Fruit fly (Drosophila melanogaster): Measurements from ENCODE around the gene CG31380.

CG31380 gene

DNA sequence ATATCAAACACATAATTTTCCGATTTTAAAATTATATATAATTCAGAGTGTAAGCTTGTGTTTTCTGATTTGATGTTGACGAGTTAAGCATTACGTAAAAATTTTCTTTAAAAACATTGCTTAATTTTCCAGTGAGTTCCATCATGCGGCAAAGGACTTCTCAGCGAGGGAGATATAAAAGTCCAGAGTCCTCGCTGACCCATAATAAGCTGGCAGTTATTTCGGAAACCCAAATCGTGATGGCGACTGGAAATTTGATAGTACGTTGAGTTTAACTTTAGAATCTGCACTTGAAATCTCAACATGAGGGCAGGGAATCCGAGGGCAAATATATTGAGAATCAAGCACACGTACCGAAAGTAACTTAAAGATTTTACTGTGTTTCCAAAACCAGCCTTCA lies 14.0 kb downstream of the CG31380 start, which contains the start of the genes CG17197 and CG17198:
Gene CG17197 (minus strand): TSS at position 101 of the 400 bp plus-strand sequence.
Gene CG17198 (minus strand): TSS at position 101 of the 400 bp plus-strand sequence.
- TF ChIP-seq CG8478 (optimal IDR thresholded peaks at IDR 0.05): no peak
- TF ChIP-seq CTCF (optimal IDR thresholded peaks at IDR 0.05): no peak

DNA sequence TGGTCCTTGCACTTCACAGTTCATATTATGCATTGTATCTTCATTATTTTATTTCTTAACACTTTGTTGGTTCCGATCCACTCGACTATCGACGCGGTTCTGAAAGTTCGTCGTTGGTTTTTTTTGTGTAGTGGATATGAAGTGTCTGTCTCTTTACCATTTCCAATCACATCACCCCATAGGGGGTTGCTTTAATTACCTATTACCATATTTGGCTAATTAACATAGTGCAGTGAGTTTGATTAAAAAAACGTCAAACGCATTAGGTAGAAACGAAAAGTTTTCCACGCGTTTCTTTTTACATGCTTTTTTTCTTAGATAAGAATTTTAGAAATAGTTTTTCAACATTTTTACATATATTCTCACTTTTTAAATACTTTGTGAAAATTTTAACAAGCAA lies 26.2 kb downstream of the CG31380 start, which contains the start of gene LpR1:
Gene LpR1 (minus strand): TSS at position 101 of the 400 bp plus-strand sequence.
- TF ChIP-seq CG8478 (optimal IDR thresholded peaks at IDR 0.05) (no peak), CTCF (optimal IDR thresholded peaks at IDR 0.05) (no peak)

DNA sequence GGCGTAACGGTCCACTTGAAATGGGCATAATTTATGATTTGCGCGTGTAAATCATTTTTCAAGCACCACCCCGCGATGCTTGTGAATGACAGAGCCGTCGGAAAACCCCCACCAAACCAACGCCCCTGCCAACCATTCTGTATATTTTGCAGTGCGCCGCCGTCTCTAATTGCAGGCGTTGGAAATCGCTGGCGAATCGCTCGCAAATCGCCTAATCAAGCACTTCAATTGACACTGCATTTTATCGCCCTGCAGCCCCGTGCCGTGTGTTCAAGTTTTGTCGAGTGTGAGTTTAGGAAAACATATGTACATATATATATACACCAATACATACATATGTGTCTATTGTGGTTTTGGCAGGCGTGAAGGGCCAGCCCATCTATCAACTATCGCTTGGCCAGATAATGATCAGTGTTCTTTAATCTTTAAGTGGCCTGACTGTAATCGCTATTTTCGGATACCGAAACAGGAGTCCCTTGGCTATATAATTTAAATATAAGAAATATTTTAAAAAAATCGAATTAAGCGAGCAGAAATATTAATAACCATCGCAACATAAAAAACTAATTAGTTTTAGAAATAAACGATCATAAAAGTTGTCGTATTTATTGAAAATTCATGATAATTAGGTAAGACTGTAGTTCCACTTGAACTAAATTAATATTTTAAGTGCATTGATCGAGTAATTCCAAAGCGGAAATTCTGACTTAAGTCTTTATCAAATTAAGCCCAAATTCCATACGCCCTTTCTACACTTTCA lies 27.1 kb downstream of the CG31380 start:
- TF ChIP-seq CG8478 (optimal IDR thresholded peaks at IDR 0.05): no peak
- TF ChIP-seq CTCF (optimal IDR thresholded peaks at IDR 0.05): no peak

DNA sequence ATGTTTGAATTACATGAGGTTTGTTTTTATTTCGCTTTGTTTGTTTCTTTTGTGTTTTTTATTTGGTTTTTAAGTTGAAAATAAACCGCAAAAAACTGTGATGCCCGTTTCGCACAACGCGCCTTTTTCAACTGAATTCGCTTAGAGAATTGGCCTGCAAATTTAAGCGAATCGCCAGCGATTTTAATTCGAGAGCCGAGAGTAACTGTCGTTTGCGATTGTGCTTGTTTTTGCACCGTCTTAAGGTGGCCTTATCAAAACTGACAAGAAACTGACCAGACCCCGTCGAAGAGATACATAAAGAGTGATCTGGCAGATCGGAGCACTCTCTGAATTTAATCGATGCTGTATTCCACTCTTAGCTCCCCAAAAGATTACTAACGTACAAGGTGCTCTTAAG lies 29.1 kb downstream of the CG31380 start:
- TF ChIP-seq CG8478 (optimal IDR thresholded peaks at IDR 0.05) (no peak), CTCF (optimal IDR thresholded peaks at IDR 0.05) (no peak)

DNA sequence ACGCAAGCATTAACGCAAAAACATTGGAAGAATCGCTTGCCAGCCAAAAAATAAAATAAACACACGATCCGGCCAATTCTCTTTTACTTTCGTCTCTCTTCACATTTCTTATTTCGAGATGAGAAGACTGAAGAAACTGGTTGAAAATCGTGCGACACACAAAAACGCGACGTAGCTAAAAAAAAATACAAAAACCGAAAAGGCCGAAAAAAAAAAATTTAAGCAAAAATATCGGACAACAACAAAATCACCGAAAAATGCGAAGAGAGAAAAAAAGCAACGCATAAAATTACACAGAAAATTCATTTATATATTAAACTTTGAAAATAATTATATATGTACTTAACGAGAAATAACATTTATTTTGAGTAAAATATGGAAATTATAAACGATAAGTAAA lies 29.8 kb downstream of the CG31380 start:
- TF ChIP-seq CTCF (optimal IDR thresholded peaks at IDR 0.05) (no peak), CG8478 (optimal IDR thresholded peaks at IDR 0.05) (no peak)

DNA sequence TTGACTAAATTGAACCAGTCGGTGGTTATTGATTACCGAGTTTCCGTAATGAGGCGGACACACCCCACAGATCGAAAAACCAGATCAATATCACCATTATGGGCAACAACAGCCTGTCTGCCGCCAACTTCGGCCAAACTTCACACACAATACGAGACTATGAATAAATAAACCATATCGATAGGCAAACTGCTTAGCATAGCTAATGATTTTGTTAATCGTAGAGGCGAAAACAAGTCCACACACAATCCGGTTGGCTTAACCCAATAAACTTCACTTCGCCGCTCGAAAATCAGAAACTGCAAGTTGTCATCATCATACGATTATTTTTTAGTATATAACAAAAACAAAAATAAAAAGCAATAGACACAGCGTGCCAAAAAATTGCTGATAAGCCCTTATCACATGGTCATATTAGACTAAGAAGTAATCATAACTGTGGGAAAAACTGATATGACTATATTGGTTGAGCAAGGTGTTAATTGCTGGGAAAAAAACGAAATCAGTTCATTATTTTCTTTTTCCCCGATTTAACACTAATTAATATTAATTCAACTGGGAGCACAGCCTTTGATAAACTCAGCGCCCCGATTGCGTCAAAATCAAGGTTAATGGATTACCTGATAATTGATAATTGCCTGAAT lies 33.3 kb downstream of the CG31380 start:
- no peak for TF ChIP-seq CTCF (optimal IDR thresholded peaks at IDR 0.05)
- TF ChIP-seq CG8478 (optimal IDR thresholded peaks at IDR 0.05): no peak

DNA sequence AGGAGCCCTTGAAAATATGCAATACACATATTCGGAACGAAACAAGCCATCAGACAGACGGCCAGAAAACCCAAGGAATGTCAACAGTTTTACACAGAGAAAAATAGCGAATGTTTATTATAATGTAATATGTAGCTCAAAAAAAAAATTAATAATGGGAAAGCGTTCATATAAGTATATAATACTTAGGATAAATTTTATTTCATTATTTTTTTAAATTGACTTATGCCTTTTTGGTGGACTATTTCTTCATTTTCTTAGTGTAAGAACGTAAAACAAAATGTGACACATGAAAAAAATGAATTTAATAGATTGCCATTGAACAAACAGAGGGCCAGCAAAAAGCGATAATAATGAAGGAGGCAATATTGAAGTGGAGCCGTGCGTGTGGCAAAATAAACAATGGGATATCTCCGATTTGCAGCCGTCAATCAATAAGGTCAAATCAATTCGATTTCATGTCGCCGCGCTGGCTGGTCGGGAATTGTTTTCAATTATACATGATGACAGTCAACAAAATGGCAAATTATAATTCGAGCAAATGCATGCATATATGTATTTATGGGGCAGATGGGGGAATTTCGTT lies 34.3 kb downstream of the CG31380 start:
- TF ChIP-seq CTCF (optimal IDR thresholded peaks at IDR 0.05) (no peak), CG8478 (optimal IDR thresholded peaks at IDR 0.05) (no peak)

DNA sequence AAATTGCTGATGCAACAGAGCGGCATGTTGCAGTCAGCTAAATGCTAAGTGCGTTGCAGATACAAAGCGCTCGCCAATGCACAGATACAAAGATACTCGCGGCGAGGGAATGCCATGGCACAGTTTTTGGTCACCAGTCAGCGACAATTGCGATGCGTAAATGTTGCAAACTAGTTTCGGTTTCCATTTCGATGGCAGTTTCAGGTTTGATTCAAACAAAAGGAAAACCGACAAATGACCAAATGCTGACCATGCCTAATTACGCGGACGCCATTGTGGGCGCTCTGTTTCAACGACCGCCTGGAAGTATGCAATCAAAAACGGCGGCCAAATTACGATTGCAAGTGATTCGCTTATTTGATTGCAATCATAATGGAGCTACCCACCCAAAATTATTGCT lies 35.5 kb downstream of the CG31380 start:
- TF ChIP-seq CG8478 (optimal IDR thresholded peaks at IDR 0.05): no peak
- TF ChIP-seq CTCF (optimal IDR thresholded peaks at IDR 0.05): no peak

DNA sequence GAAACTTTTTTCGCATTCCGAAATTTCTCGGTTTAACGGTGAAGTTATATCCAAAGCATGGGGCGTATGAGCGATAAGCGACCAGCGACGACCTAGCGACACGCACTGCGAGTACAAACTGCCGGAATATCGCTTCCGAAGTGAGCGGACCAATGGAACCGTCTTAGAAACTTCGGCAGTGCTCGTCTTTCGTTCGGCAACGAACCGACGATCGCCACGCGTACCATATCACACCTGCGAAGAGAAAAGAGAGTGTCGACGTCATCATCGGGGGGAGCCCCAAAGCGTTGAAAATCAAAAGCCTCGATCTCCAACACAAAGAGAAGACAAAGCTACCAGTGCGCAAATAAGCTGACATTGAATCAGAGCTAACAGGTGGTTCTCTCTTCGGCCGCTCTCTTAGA lies 48.9 kb downstream of the CG31380 start, which contains the start of gene LpR2:
Gene LpR2 (minus strand): TSS at position 118 of the 404 bp plus-strand sequence.
- no peak for TF ChIP-seq CTCF (optimal IDR thresholded peaks at IDR 0.05)
- TF ChIP-seq CG8478 (optimal IDR thresholded peaks at IDR 0.05): no peak

DNA sequence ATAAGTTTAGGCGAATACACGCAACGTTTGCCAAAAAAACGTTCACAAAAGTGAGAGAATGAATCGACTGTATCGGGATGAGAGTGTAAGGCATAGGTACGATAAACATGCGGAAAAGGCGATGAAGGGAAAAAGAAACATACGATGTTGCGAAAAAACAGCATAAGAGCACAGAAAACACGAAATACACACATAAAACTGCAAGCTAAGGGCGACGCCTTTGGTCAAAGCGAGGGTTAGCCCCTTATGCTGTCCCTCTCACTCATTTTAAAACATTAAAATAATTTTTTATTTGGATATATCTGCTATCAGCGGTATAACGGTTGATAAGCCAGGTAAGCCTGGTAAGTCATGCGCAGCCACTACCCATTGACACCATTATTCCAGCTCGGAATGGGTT lies 49.5 kb downstream of the CG31380 start:
- TF ChIP-seq CG8478 (optimal IDR thresholded peaks at IDR 0.05) (no peak), CTCF (optimal IDR thresholded peaks at IDR 0.05) (no peak)

Data from S2 (cell line).